Fruit fly (Drosophila melanogaster) whole organism, pupa: ENCODE results near the gene CG31548.
A peak's percentile ranks its signal among the peaks of the same experiment; 100 is the strongest.

ENCODE experiments used
- CG10348 ChIP-seq: fragments of 200-800 bp; sonication (Bioruptor generic); IDR thresholded peaks from 2 replicates; pipeline ENCODE4 v1.3.6; 2022; ENCODE audit warnings: missing biosample characterization, missing genetic modification characterization
- CG12605 ChIP-seq: fragments of 200-800 bp; sonication (Bioruptor generic); IDR thresholded peaks from 2 replicates; pipeline ENCODE4 v1.3.6; 2022; ENCODE audit warnings: missing biosample characterization, missing genetic modification characterization
- CG13204 ChIP-seq: fragments of 200-800 bp; sonication (Bioruptor generic); optimal IDR thresholded peaks from 2 replicates; lab custom pipeline; 2018; ENCODE audit warnings: missing biosample characterization, mild to moderate bottlenecking, missing genetic modification characterization, moderate library complexity
- CG14655 ChIP-seq: fragments of 200-800 bp; sonication (Bioruptor generic); optimal IDR thresholded peaks from 3 replicates; lab custom pipeline; 2017; ENCODE audit warnings: mild to moderate bottlenecking, missing biosample characterization, missing genetic modification reagents, missing genetic modification characterization
- CG15710 ChIP-seq: fragments of 200-800 bp; sonication (Bioruptor generic); optimal IDR thresholded peaks from 2 replicates; lab custom pipeline; 2018; ENCODE audit warnings: missing biosample characterization, mild to moderate bottlenecking, missing genetic modification characterization, moderate library complexity
- CG17806 ChIP-seq: fragments of 200-800 bp; sonication (Bioruptor generic); optimal IDR thresholded peaks from 2 replicates; lab custom pipeline; 2018; ENCODE audit warnings: missing biosample characterization, mild to moderate bottlenecking, missing genetic modification characterization, moderate library complexity
- CG32121 ChIP-seq: fragments of 200-800 bp; sonication (Bioruptor generic); IDR thresholded peaks from 2 replicates; pipeline ENCODE4 v1.3.6; 2022; ENCODE audit warnings: missing biosample characterization, missing genetic modification characterization
- CG34367 ChIP-seq: fragments of 200-800 bp; sonication (Bioruptor generic); optimal IDR thresholded peaks from 2 replicates; lab custom pipeline; 2018; ENCODE audit warnings: missing biosample characterization, mild to moderate bottlenecking, missing genetic modification characterization
- CG4496 ChIP-seq: fragments of 200-800 bp; sonication (Bioruptor generic); IDR thresholded peaks from 3 replicates; pipeline ENCODE4 v1.3.6; 2022; ENCODE audit warnings: missing biosample characterization, missing genetic modification characterization
- CG8159 ChIP-seq: fragments of 200-800 bp; sonication (Bioruptor generic); optimal IDR thresholded peaks from 3 replicates; lab custom pipeline; 2018; ENCODE audit warnings: missing biosample characterization, mild to moderate bottlenecking, missing genetic modification characterization, moderate library complexity
- CG8301 ChIP-seq: fragments of 200-800 bp; sonication (Bioruptor generic); optimal IDR thresholded peaks from 2 replicates; lab custom pipeline; 2018; ENCODE audit warnings: missing biosample characterization, mild to moderate bottlenecking, missing genetic modification characterization
- CG9948 ChIP-seq: fragments of 200-800 bp; sonication (Bioruptor generic); optimal IDR thresholded peaks from 2 replicates; lab custom pipeline; 2018; ENCODE audit warnings: missing biosample characterization, mild to moderate bottlenecking, missing genetic modification characterization, moderate library complexity
- D1 ChIP-seq: fragments of 200-800 bp; sonication (Bioruptor generic); optimal IDR thresholded peaks from 2 replicates; lab custom pipeline; 2018; ENCODE audit warnings: missing biosample characterization, mild to moderate bottlenecking, missing genetic modification characterization, moderate library complexity
- EcR ChIP-seq: fragments of 200-800 bp; sonication (Bioruptor generic); optimal IDR thresholded peaks from 3 replicates; lab custom pipeline; 2019; ENCODE audit warnings: missing biosample characterization, missing genetic modification characterization, mild to moderate bottlenecking, moderate library complexity, missing genetic modification reagents
- Ets98B ChIP-seq: fragments of 200-800 bp; sonication (Bioruptor generic); IDR thresholded peaks from 2 replicates; pipeline ENCODE4 v1.3.6; 2022; ENCODE audit warnings: missing biosample characterization, missing genetic modification characterization
- Pif1A ChIP-seq: fragments of 200-800 bp; sonication (Bioruptor generic); optimal IDR thresholded peaks from 3 replicates; lab custom pipeline; 2016; ENCODE audit warnings: missing biosample characterization, missing genetic modification characterization
- Pif1B ChIP-seq: fragments of 200-800 bp; sonication (Bioruptor generic); optimal IDR thresholded peaks from 3 replicates; lab custom pipeline; 2016; ENCODE audit warnings: missing biosample characterization, missing genetic modification characterization
- Snoo ChIP-seq: fragments of 200-800 bp; sonication (Bioruptor generic); optimal IDR thresholded peaks from 3 replicates; lab custom pipeline; 2017; ENCODE audit warnings: missing biosample characterization, mild to moderate bottlenecking, missing genetic modification characterization, inconsistent platforms
- fd96Ca ChIP-seq: fragments of 200-800 bp; sonication (Bioruptor generic); IDR thresholded peaks from 3 replicates; pipeline ENCODE4 v1.3.6; 2022; ENCODE audit warnings: missing biosample characterization, missing genetic modification characterization
- gl ChIP-seq: fragments of 200-800 bp; sonication (Bioruptor generic); optimal IDR thresholded peaks from 2 replicates; lab custom pipeline; 2018; ENCODE audit warnings: missing biosample characterization, mild to moderate bottlenecking, missing genetic modification characterization
- rn ChIP-seq: fragments of 200-800 bp; sonication (Bioruptor generic); IDR thresholded peaks from 2 replicates; pipeline ENCODE4 v1.3.6; 2022; ENCODE audit warnings: missing biosample characterization, missing genetic modification characterization

CG31548 gene

DNA sequence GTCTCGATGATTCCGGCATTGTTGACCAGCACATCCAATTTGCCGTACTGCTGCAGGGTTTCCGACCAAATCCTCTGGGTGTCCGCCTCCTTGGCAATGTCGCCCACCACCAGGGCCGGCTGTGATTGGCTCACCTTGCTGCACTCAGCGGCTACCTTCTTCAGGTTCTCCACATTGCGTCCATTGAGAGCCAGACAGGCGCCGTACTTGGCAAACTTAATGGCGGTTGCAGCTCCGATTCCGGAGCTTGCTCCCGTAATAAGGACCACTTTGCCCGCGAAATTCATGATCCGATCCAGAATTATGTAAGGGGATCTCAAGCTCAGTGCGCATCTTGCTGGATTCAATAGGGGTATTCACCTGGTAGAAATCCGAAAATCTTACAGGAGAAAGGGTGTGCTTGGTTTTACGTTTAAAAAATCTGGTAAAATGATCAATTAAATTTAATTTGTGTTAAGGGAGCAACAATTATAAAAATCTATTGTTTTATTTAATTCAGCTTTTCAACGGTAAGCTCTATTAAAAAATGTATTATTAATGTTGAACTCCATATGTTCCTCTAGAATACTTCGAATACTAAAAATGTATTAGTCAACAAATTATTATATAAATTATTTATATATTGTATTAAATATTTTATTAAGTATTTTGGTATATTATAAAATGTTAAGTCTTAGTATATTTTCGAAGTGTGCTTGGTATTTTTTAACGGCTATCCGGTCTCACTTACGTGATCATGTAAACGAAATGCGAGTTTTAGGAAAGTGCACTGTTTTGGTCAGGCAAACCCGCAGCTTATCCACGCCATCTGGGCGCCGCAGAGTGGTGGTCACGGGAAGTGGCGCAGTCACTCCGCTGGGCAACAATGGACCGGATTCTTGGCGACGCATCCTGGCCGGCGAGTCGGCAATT, at the start of gene CG31548, which contains the start of gene CG12170:
TSS of gene CG31548 (minus strand) at position 334 of the 912 bp plus-strand sequence.
TSS of gene CG12170 (plus strand) at position 716 of the 912 bp plus-strand sequence.
- no peak for TF ChIP-seq CG10348 (GFP tag; lab: Robert Waterston, UW)
- no peak for TF ChIP-seq rn
- TF ChIP-seq CG32121: no peak
- TF ChIP-seq fd96Ca (GFP tag; lab: Robert Waterston, UW): 0 out of 3 replicates have a peak, but pooled peaks have one; percentile 6
- TF ChIP-seq CG14655 (GFP tag; lab: Kevin White, UChicago): no peak
- TF ChIP-seq Pif1A: no peak
- TF ChIP-seq CG4496 (GFP tag; lab: Robert Waterston, UW): no peak
- TF ChIP-seq Pif1B: no peak
- TF ChIP-seq D1 (tag; lab: Kevin White, UChicago): no peak
- TF ChIP-seq EcR (GFP tag; lab: Kevin White, UChicago): no peak
- peak; percentile 27 for TF ChIP-seq Snoo (tag; lab: Kevin White, UChicago)
- peak; percentile 12; the same call in 1 of the 2 replicates for TF ChIP-seq CG12605 (GFP tag; lab: Robert Waterston, UW)
- TF ChIP-seq CG17806 (tag; lab: Kevin White, UChicago): peak; percentile 48
- no peak for TF ChIP-seq CG34367 (tag; lab: Kevin White, UChicago)
- TF ChIP-seq CG15710 (tag; lab: Kevin White, UChicago): peak; percentile 34
- TF ChIP-seq CG8301: no peak
- no peak for TF ChIP-seq CG13204 (GFP tag; lab: Kevin White, UChicago)
- no peak for TF ChIP-seq gl
- no peak for TF ChIP-seq CG8159
- TF ChIP-seq CG9948 (tag; lab: Kevin White, UChicago): no peak
- TF ChIP-seq Ets98B (GFP tag; lab: Robert Waterston, UW): no peak

DNA sequence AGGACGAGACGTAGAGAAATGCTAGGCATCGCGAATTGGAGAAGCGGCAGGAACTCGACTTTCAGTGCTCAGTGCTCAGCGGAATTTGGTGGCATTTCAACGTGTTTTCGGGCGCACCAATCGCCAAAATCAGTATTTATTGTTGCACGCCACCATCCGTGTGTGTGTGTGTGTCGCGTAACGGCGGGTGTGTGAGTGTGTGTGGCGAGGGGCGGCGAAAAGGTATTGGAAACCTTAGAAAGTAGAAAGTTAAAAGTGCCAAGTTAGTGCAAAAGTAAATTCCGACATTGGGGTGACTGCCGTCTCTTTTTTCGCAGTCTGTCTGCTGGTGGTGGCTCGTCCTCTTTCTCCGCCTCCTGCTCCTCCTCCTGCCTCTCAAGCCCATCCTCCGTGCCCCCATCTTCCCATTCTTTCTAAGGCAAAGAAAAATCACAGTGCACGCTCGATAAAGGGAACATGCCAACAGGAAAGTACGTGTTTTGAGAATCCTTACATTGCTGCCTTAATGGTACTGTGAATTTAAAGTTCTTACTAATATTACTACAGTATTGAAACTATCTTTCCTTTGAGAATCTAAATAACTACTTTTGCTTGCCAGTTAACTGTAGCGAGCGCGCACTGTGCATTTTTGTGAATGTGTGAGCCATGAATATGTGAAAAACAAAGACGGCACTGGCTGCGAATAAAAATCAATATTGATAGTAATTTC, 49.6 kb upstream of the CG31548 start:
- TF ChIP-seq CG10348 (GFP tag; lab: Robert Waterston, UW) (no peak), Snoo (tag; lab: Kevin White, UChicago) (no peak), CG17806 (tag; lab: Kevin White, UChicago) (peak; percentile 37), CG8159 (peak; percentile 60), fd96Ca (GFP tag; lab: Robert Waterston, UW) (no peak), Pif1B (no peak), CG4496 (GFP tag; lab: Robert Waterston, UW) (no peak; the same call in 2 of the 3 replicates), CG12605 (GFP tag; lab: Robert Waterston, UW) (no peak), rn (no peak), gl (no peak), CG15710 (tag; lab: Kevin White, UChicago) (peak; percentile 45), CG34367 (tag; lab: Kevin White, UChicago) (peak; percentile 28), CG8301 (peak; percentile 31), Ets98B (GFP tag; lab: Robert Waterston, UW) (0 out of 2 replicates have a peak, but pooled peaks have one; percentile 24), Pif1A (peak; percentile 32), CG14655 (GFP tag; lab: Kevin White, UChicago) (peak; percentile 33), CG32121 (no peak), D1 (tag; lab: Kevin White, UChicago) (no peak), CG9948 (tag; lab: Kevin White, UChicago) (peak; percentile 38)

DNA sequence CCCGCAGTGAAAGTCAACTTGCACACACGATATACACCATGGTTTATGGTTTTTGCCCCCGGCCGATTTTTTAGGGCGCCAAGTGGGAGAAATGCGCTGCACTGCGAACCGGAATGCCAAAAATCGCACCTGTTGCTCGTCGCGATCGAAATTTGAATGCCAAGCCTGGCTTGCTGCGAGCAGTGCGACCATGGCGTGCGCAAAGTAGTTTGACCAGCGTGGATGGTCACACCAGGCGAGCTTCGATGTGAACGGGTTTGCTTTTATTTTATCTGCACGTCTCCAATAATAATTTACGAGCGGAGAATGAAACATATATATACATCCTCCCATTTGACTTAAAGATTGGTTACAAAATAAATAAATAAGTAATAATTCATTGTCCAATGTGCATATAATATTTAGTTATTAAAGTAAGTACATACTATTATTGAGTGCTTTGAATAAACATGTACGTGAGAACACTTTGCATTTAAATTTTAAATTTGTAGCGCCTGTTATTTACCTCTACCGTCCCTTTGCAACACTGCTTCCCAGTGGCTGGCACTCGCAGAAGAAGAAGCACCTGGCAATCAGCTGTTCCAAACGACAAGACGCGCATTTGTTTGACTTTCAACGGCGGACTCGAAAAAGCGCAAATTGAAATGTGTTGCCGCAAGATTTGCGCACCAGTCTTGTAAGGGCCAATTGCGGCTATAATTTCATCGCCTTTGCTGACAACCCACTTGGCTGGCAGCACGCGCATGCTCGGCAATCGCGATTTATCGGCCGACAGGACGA, 48.8 kb upstream of the CG31548 start, which contains the start of the genes Rab23 and plx:
TSS of gene Rab23 (minus strand) at position 166 of the 780 bp plus-strand sequence.
TSS of gene plx (plus strand) at position 587 of the 780 bp plus-strand sequence.
- TF ChIP-seq Ets98B (GFP tag; lab: Robert Waterston, UW): peak; percentile 5; the same call in 1 of the 2 replicates
- no peak for TF ChIP-seq Pif1B

DNA sequence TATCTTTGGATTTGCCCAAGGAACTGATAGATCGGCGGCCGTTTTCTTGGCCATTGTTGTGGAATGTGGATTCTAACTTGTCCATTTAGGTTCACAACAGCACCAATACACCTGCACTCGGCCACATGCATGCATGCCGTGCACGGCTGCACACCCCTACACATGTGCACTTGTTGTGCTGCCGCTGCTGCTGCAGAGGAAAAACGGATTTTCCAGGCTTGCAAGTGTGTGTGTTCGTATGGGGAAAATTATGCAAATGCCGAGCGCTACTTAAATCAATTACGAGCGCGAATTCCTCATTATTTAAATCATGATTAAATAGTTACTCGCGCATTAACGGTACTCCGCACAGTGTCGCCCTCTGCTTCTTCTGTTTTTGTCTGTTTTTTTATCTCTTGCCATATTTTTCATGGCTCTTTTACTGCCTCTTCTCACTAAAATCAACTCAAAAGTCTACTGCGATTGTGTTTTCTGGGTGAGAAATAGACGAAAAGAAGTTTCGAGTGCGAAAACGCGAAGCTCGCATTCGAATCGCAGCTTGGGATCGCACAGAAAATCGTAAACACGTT, 48.0 kb upstream of the CG31548 start:
- TF ChIP-seq CG4496 (GFP tag; lab: Robert Waterston, UW): 0 out of 3 replicates have a peak, but pooled peaks have one; percentile 9
- TF ChIP-seq CG12605 (GFP tag; lab: Robert Waterston, UW): no peak
- no peak for TF ChIP-seq Snoo (tag; lab: Kevin White, UChicago)
